Worm (Caenorhabditis elegans): ENCODE data around the gene T22B7.22.

T22B7.22 gene

DNA sequence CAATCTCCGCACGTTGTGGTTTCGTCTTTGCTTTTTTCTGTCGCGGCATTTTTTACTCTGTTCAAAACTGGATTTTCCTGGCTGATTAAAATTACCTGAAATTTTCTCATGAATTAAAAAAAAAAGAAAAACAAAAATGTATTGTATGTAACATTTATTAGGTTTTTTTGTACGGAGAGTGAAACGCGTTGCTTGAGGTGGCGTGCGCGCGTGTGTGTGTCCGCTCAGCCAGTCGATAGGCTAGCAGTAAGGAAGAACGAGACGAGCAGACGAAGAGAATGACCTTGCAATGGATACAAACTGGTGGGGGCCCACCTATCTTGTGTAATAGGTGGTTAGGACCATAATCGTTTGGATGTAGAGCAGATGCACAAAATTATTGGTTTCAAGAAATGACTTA is 18.5 kb upstream of the T22B7.22 start, which contains the start of gene T22B7.4:
Gene T22B7.4 (minus strand): TSS at position 101 of the 400 bp plus-strand sequence.
- TF ChIP-seq lsy-12 (tag; optimal IDR thresholded peaks at IDR 0.05) (no peak), nhr-25 (tag; optimal IDR thresholded peaks at IDR 0.05) (no peak), ceh-9 (tag; optimal IDR thresholded peaks at IDR 0.05) (no peak), elt-1 (tag; optimal IDR thresholded peaks at IDR 0.05) (no peak), R02D3.7 (tag; optimal IDR thresholded peaks at IDR 0.05) (no peak), pqm-1 (tag; optimal IDR thresholded peaks at IDR 0.05) (no peak), fkh-10 (GFP tag; optimal IDR thresholded peaks at IDR 0.05) (no peak), fkh-2 (tag; optimal IDR thresholded peaks at IDR 0.05) (no peak), jun-1 (tag; optimal IDR thresholded peaks at IDR 0.05) (no peak), nhr-237 (tag; optimal IDR thresholded peaks at IDR 0.05) (no peak), nhr-23 (tag; optimal IDR thresholded peaks at IDR 0.05) (no peak), ZK546.5 (tag; optimal IDR thresholded peaks at IDR 0.05) (no peak)

DNA sequence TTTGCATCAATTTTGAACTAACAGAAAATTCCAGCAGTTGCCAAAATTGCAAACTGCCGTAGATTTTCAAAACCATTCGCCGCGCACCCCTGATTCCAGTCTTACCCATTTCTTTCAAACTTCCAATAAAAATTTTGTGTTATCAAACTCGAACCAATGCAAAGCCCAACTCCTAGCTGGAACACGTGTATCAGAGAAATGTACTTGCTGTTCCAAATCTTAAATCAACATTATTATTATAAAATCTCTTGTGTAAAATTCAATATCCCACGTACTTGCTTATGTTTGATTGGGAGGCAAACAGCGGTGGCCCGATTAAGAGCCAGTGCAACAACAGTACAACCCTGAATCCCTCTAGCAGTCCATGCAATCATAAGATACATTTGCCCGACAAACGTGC is 15.7 kb upstream of the T22B7.22 start:
- TF ChIP-seq zag-1 (tag; optimal IDR thresholded peaks at IDR 0.05) = no peak
- no peak for TF ChIP-seq nhr-12 (tag; optimal IDR thresholded peaks at IDR 0.05)
- no peak for TF ChIP-seq sea-2 (GFP tag; optimal IDR thresholded peaks at IDR 0.05)
- no peak for TF ChIP-seq jun-1 (tag; optimal IDR thresholded peaks at IDR 0.05)

DNA sequence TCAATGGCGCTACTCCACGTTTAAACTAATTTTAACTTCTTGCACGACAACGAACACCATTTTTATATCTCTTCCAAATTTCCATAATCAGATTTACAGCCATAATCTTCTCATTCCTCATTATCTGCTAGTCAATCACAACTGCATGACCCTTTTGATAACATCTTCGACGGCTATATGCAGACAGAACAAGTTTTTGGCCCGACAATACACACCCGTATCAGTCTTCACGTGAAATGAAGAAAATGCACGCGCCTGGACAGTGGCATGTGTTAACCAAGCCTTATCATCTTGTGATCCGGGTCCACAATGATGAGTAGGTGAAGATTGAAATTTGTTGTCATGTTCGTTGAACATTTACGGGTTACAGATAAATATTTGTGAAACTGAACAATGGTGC is 14.2 kb upstream of the T22B7.22 start:
- peak; percentile 44 for TF ChIP-seq nhr-23 (tag; optimal IDR thresholded peaks at IDR 0.05)
- TF ChIP-seq egl-27 (tag; optimal IDR thresholded peaks at IDR 0.05) = no peak
- TF ChIP-seq nhr-12 (tag; optimal IDR thresholded peaks at IDR 0.05) = no peak
- TF ChIP-seq nhr-28 (tag; optimal IDR thresholded peaks at IDR 0.05) = no peak
- no peak for TF ChIP-seq lsy-12 (tag; optimal IDR thresholded peaks at IDR 0.05)
- no peak for TF ChIP-seq ZK546.5 (tag; optimal IDR thresholded peaks at IDR 0.05)
- TF ChIP-seq elt-1 (tag; optimal IDR thresholded peaks at IDR 0.05) = peak; percentile 82
- TF ChIP-seq ceh-28 (tag; optimal IDR thresholded peaks at IDR 0.05) = no peak
- TF ChIP-seq elt-3 (tag; optimal IDR thresholded peaks at IDR 0.05) = peak in 1 of 3 experiments; percentile 55
- TF ChIP-seq elt-2 (tag; optimal IDR thresholded peaks at IDR 0.05) = no peak
- peak; percentile 76 for TF ChIP-seq nhr-25 (tag; optimal IDR thresholded peaks at IDR 0.05)
- TF ChIP-seq nhr-43 (tag; optimal IDR thresholded peaks at IDR 0.05; ENCODE audit: poor library complexity, severe bottlenecking) = peak; percentile 89
- peak; percentile 1 for TF ChIP-seq mdl-1 (tag; optimal IDR thresholded peaks at IDR 0.05)
- no peak for TF ChIP-seq lin-39 (tag; optimal IDR thresholded peaks at IDR 0.05)
- TF ChIP-seq ceh-82 (tag; optimal IDR thresholded peaks at IDR 0.05) = no peak
- TF ChIP-seq pqm-1 (tag; optimal IDR thresholded peaks at IDR 0.05) = no peak
- no peak for TF ChIP-seq nhr-11 (tag; optimal IDR thresholded peaks at IDR 0.05)

DNA sequence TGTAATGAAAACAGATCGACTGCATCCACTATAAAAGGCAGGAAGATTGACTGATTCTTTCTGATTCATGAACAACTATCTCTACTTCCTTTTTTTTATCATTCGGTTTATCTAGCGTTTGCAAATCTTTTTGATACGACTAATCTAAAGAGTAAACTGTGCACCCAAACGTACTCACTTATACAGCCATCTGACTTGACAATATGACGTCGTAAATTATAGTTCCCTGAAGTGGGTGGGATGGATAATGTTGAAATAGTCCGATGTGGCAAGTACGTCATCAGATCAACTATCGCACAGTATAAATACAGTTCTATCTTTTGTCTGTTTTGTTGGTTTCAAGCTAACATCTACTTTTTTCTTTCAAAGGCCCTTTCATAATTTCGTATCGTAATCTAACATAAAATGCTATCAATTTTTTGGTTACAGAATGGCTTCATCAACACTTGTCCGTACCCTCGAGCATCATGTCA is 12.8 kb upstream of the T22B7.22 start, which contains the start of gene T22B7.3:
Gene T22B7.3 (plus strand): TSS at position 423 of the 473 bp plus-strand sequence.
- TF ChIP-seq lsy-12 (tag; optimal IDR thresholded peaks at IDR 0.05) (no peak), tbx-2 (tag; optimal IDR thresholded peaks at IDR 0.05) (no peak), unc-39 (tag; optimal IDR thresholded peaks at IDR 0.05) (no peak), nhr-67 (tag; optimal IDR thresholded peaks at IDR 0.05) (no peak), ceh-28 (tag; optimal IDR thresholded peaks at IDR 0.05) (no peak), ztf-4 (tag; optimal IDR thresholded peaks at IDR 0.05) (no peak), elt-2 (tag; optimal IDR thresholded peaks at IDR 0.05) (no peak), lin-15B (tag; optimal IDR thresholded peaks at IDR 0.05) (no peak), aly-2 (tag; optimal IDR thresholded peaks at IDR 0.05) (no peak), egl-27 (tag; optimal IDR thresholded peaks at IDR 0.05) (no peak)

DNA sequence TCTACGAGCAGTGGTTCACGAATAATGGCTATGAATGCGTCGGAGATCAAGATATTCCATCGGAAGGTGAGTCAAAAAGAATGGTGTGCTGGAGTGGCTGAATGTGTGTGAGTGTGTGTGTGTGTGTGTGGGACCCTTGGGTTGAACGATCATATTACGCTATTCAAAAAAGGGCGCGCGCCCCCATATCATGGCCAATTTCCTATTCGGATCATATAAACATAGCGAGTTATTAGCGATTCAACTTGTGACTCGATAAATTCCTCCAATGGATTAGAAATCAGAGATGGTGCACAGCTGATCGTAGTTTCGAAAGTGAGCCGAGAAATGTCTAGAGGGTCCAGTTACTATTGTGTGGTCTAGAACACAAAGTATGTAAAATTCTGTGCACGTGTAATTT is 11.9 kb upstream of the T22B7.22 start, which contains the start of gene srv-7:
Gene srv-7 (minus strand): TSS at position 101 of the 400 bp plus-strand sequence.
- TF ChIP-seq fkh-10 (GFP tag; optimal IDR thresholded peaks at IDR 0.05) (no peak), elt-2 (tag; optimal IDR thresholded peaks at IDR 0.05) (no peak)

DNA sequence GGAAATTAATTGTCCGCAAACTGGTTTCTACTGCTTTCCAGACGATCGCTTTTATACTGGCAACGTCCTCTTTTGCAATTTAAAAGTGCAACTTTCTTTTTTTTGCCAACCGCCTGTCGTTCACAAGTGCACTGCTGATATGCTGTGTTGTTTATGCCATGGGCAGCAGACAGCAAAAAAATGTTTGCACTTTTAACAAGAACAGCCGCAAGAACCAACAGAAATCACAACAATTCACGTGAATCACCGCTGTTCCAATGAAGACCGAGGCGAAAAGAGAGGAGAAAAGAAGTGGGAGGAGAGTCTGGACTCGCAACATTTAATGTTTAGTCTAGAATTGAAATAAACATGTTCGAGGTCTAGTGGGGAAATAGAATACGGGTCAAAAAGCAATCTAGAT is 6.0 kb upstream of the T22B7.22 start, which contains the start of gene T22B7.7:
Gene T22B7.7 (minus strand): TSS at position 262 of the 400 bp plus-strand sequence.
- TF ChIP-seq nhr-77 (tag; optimal IDR thresholded peaks at IDR 0.05) (no peak), skn-1 (tag; optimal IDR thresholded peaks at IDR 0.05) (no peak), nhr-43 (tag; optimal IDR thresholded peaks at IDR 0.05; ENCODE audit: poor library complexity, severe bottlenecking) (no peak), daf-12 (tag; optimal IDR thresholded peaks at IDR 0.05) (peak; percentile 40), nhr-12 (tag; optimal IDR thresholded peaks at IDR 0.05) (no peak), elt-2 (tag; optimal IDR thresholded peaks at IDR 0.05) (peak; percentile 18), lsy-12 (tag; optimal IDR thresholded peaks at IDR 0.05) (no peak), nfya-1 (tag; optimal IDR thresholded peaks at IDR 0.05; ENCODE audit: insufficient read depth) (peak; percentile 56), pha-4 (tag; optimal IDR thresholded peaks at IDR 0.05) (peak; percentile 52), unc-39 (tag; optimal IDR thresholded peaks at IDR 0.05) (no peak), pqm-1 (tag; optimal IDR thresholded peaks at IDR 0.05) (peak; percentile 33), egl-5 (tag; optimal IDR thresholded peaks at IDR 0.05) (peak; percentile 14), nhr-25 (tag; optimal IDR thresholded peaks at IDR 0.05) (peak; percentile 50), mdl-1 (tag; optimal IDR thresholded peaks at IDR 0.05) (no peak)
